Worm (Caenorhabditis elegans) whole organism, midembryonic: ENCODE data around the gene wdr-37.

Experiments
- T22C8.4 ChIP-seq: fragments of 200-800 bp; sonication (Bioruptor generic); IDR thresholded peaks from 2 replicates; pipeline ENCODE4 v1.3.6; 2022; ENCODE audit warnings: missing genetic modification characterization, missing compliant biosample characterization
- flt-1 ChIP-seq: fragments of 200-800 bp; sonication (Bioruptor generic); IDR thresholded peaks from 2 replicates; pipeline ENCODE4 v1.3.6; 2022; ENCODE audit warnings: missing genetic modification characterization, missing compliant biosample characterization
- klf-2 ChIP-seq: fragments of 200-800 bp; sonication (Bioruptor generic); conservative IDR thresholded peaks from 2 replicates; pipeline ENCODE4 v1.3.6; 2022; ENCODE audit warnings: missing genetic modification reagents, missing genetic modification characterization, missing compliant biosample characterization
- med-1 ChIP-seq: sonication (generic microtip); optimal IDR thresholded peaks from 2 replicates; lab custom pipeline; 2017; ENCODE audit warnings: missing genetic modification characterization, mild to moderate bottlenecking, missing compliant biosample characterization, antibody characterized with exemption, missing genetic modification reagents; ENCODE audit not compliant: insufficient read depth
- ref-1 ChIP-seq: fragments of 200-800 bp; sonication (Bioruptor generic); conservative IDR thresholded peaks from 2 replicates; pipeline ENCODE4 v1.3.6; 2022; ENCODE audit warnings: missing genetic modification reagents, missing genetic modification characterization, missing compliant biosample characterization
- tab-1 ChIP-seq: fragments of 200-800 bp; sonication (Bioruptor generic); IDR thresholded peaks from 2 replicates; pipeline ENCODE4 v1.3.6; 2022; ENCODE audit warnings: missing genetic modification characterization, missing compliant biosample characterization
- ztf-23 ChIP-seq: fragments of 200-800 bp; sonication (Bioruptor generic); IDR thresholded peaks from 2 replicates; pipeline ENCODE4 v1.3.6; 2022; ENCODE audit warnings: missing genetic modification reagents, missing genetic modification characterization, missing compliant biosample characterization
- ztf-29 ChIP-seq: fragments of 200-800 bp; sonication (Bioruptor generic); IDR thresholded peaks from 2 replicates; pipeline ENCODE4 v1.3.6; 2022; ENCODE audit warnings: missing genetic modification reagents, missing genetic modification characterization, missing compliant biosample characterization

DNA sequence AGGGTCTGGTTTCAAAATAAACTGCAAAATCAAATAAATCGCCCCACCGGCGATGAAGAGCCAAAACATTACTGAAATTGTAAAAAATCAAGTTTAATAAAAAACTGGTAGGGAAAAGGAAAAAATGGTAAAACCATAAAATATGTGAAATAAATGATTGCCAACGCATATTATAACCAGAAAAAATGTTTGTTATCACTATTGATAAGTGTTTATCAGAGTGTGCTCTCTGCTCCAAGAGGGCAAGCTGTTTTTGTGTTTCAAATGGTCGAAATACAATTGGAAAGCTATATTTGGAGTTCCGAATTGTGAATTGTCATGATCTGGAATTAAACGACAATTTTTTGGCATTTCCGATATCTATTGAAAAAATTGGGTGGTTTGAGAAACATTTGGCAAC is 10.4 kb upstream of the wdr-37 start, which contains the start of gene C05D2.8:
- TF ChIP-seq klf-2 (no peak), tab-1 (GFP tag; lab: Robert Waterston, UW) (no peak), ztf-29 (GFP tag; lab: Robert Waterston, UW) (no peak), ztf-23 (GFP tag; lab: Robert Waterston, UW) (no peak), med-1 (GFP tag; lab: Kevin White, UChicago) (no peak), ref-1 (GFP tag; lab: Robert Waterston, UW) (no peak), flt-1 (GFP tag; lab: Robert Waterston, UW) (no peak), T22C8.4 (GFP tag; lab: Robert Waterston, UW) (no peak)
